Fruit fly (Drosophila melanogaster) whole organism, embryonic: ENCODE results near the gene CG7484.

Source experiments
- Abd-B ChIP-seq: fragments of 200-800 bp; sonication (Bioruptor generic); optimal IDR thresholded peaks from 2 replicates; lab custom pipeline; 2018; ENCODE audit warnings: missing biosample characterization, mild to moderate bottlenecking, missing genetic modification characterization, moderate library complexity
- Aef1 ChIP-seq: fragments of 200-800 bp; sonication (Bioruptor generic); IDR thresholded peaks from 3 replicates; pipeline ENCODE4 v1.3.6; 2022; ENCODE audit warnings: missing biosample characterization, missing genetic modification characterization
- Bteb2 ChIP-seq: fragments of 200-800 bp; sonication (Bioruptor generic); optimal IDR thresholded peaks from 2 replicates; lab custom pipeline; 2016; ENCODE audit warnings: missing biosample characterization, missing genetic modification characterization
- CG1024 ChIP-seq: fragments of 200-800 bp; sonication (Bioruptor generic); IDR thresholded peaks from 2 replicates; pipeline ENCODE4 v1.3.6; 2022; ENCODE audit warnings: missing biosample characterization, missing genetic modification characterization
- CG11456 ChIP-seq: fragments of 200-800 bp; sonication (Bioruptor generic); IDR thresholded peaks from 3 replicates; pipeline ENCODE4 v1.3.6; 2022; ENCODE audit warnings: missing biosample characterization, missing genetic modification characterization
- CG13624 ChIP-seq: fragments of 200-800 bp; sonication (Bioruptor generic); optimal IDR thresholded peaks from 2 replicates; lab custom pipeline; 2016; ENCODE audit warnings: missing biosample characterization, missing genetic modification characterization
- CG18599 ChIP-seq: fragments of 200-800 bp; sonication (Bioruptor generic); optimal IDR thresholded peaks from 3 replicates; lab custom pipeline; 2017; ENCODE audit warnings: missing biosample characterization, missing genetic modification characterization, mild to moderate bottlenecking, moderate library complexity, missing genetic modification reagents
- CG30020 ChIP-seq: fragments of 200-800 bp; optimal IDR thresholded peaks from 2 replicates; lab custom pipeline; 2019; ENCODE audit warnings: missing biosample characterization, mild to moderate bottlenecking, missing genetic modification characterization, moderate library complexity
- CG3163 ChIP-seq: fragments of 200-800 bp; sonication (Bioruptor generic); optimal IDR thresholded peaks from 3 replicates; lab custom pipeline; 2016; ENCODE audit warnings: missing biosample characterization, missing genetic modification characterization
- CG34422 ChIP-seq: fragments of 200-800 bp; sonication (Bioruptor generic); IDR thresholded peaks from 3 replicates; pipeline ENCODE4 v1.3.6; 2022; ENCODE audit warnings: missing biosample characterization, missing genetic modification characterization
- CG5180 ChIP-seq: fragments of 200-800 bp; sonication (Bioruptor generic); optimal IDR thresholded peaks from 3 replicates; lab custom pipeline; 2017; ENCODE audit warnings: missing biosample characterization, missing genetic modification characterization, mild to moderate bottlenecking, moderate library complexity, missing genetic modification reagents
- CG5245 ChIP-seq: fragments of 200-800 bp; sonication (Bioruptor generic); optimal IDR thresholded peaks from 3 replicates; lab custom pipeline; 2016; ENCODE audit warnings: missing biosample characterization, missing genetic modification characterization
- CG5953 ChIP-seq: fragments of 200-800 bp; sonication (Bioruptor generic); IDR thresholded peaks from 2 replicates; pipeline ENCODE4 v1.3.6; 2022; ENCODE audit warnings: missing biosample characterization, missing genetic modification characterization
- CG9727 ChIP-seq: fragments of 200-800 bp; sonication (Bioruptor generic); optimal IDR thresholded peaks from 3 replicates; lab custom pipeline; 2017; ENCODE audit warnings: missing biosample characterization, mild to moderate bottlenecking, missing genetic modification characterization
- CG9876 ChIP-seq: fragments of 200-800 bp; sonication (Bioruptor generic); optimal IDR thresholded peaks from 2 replicates; lab custom pipeline; 2016; ENCODE audit warnings: missing biosample characterization, missing genetic modification characterization
- CHES-1-like ChIP-seq: fragments of 200-800 bp; sonication (Bioruptor generic); optimal IDR thresholded peaks from 2 replicates; lab custom pipeline; 2016; ENCODE audit warnings: missing biosample characterization, missing genetic modification characterization
- Dad ChIP-seq: fragments of 200-800 bp; sonication (Bioruptor generic); optimal IDR thresholded peaks from 3 replicates; lab custom pipeline; 2016; ENCODE audit warnings: missing biosample characterization, missing genetic modification characterization
- Dek ChIP-seq: fragments of 200-800 bp; sonication (Bioruptor generic); optimal IDR thresholded peaks from 3 replicates; lab custom pipeline; 2019; ENCODE audit warnings: missing biosample characterization, mild to moderate bottlenecking, missing genetic modification characterization, moderate library complexity
- Dfd ChIP-seq, 2 experiments: fragments of >200 bp; optimal IDR thresholded peaks; 2 replicates each; lab custom pipeline; 2017; ENCODE audit warnings: missing biosample characterization in 2 of 2, missing genetic modification characterization in 2 of 2
- Dip3 ChIP-seq: fragments of 200-800 bp; sonication (Bioruptor generic); optimal IDR thresholded peaks from 3 replicates; lab custom pipeline; 2016; ENCODE audit warnings: missing biosample characterization, missing genetic modification characterization
- Doc2 ChIP-seq: fragments of 200-800 bp; sonication (Bioruptor generic); IDR thresholded peaks from 2 replicates; pipeline ENCODE4 v1.3.6; 2022; ENCODE audit warnings: missing biosample characterization, missing genetic modification characterization
- E2f2 ChIP-seq: fragments of 200-800 bp; sonication (Bioruptor generic); IDR thresholded peaks from 2 replicates; pipeline ENCODE4 v1.3.6; 2022; ENCODE audit warnings: missing biosample characterization, missing genetic modification characterization
- Elba2 ChIP-seq: fragments of 200-800 bp; sonication (Bioruptor generic); optimal IDR thresholded peaks from 3 replicates; lab custom pipeline; 2016; ENCODE audit warnings: missing biosample characterization, missing genetic modification characterization
- HHEX ChIP-seq: fragments of 200-800 bp; sonication (Bioruptor generic); optimal IDR thresholded peaks from 3 replicates; lab custom pipeline; 2017; ENCODE audit warnings: missing biosample characterization, mild to moderate bottlenecking, missing genetic modification characterization, missing genetic modification reagents
- Hand ChIP-seq: fragments of 200-800 bp; sonication (Bioruptor generic); optimal IDR thresholded peaks from 2 replicates; lab custom pipeline; 2017; ENCODE audit warnings: mild to moderate bottlenecking, missing biosample characterization, missing genetic modification reagents, missing genetic modification characterization
- Hr51 ChIP-seq, 2 experiments: fragments of 200-800 bp; sonication (Bioruptor generic); optimal IDR thresholded peaks; 2 replicates in 1 of 2; 3 replicates in 1 of 2; lab custom pipeline; 2016 to 2018; ENCODE audit warnings: missing biosample characterization in 2 of 2, missing genetic modification characterization in 2 of 2, mild to moderate bottlenecking in 1 of 2, moderate library complexity in 1 of 2
- Max ChIP-seq: fragments of 200-800 bp; sonication (Bioruptor generic); optimal IDR thresholded peaks from 2 replicates; lab custom pipeline; 2016; ENCODE audit warnings: missing biosample characterization, mild to moderate bottlenecking, missing genetic modification characterization
- NFAT ChIP-seq: fragments of 200-800 bp; sonication (Bioruptor generic); IDR thresholded peaks from 2 replicates; pipeline ENCODE4 v1.3.6; 2022; ENCODE audit warnings: missing biosample characterization, missing genetic modification characterization
- Pdp1 ChIP-seq, 2 experiments: fragments of 200-800 bp; sonication (Bioruptor generic); optimal IDR thresholded peaks; 3 replicates each; lab custom pipeline; 2016; ENCODE audit warnings: missing biosample characterization in 2 of 2, missing genetic modification characterization in 2 of 2, mild to moderate bottlenecking in 1 of 2, moderate library complexity in 1 of 2
- Rfx ChIP-seq: fragments of 200-800 bp; sonication (Bioruptor generic); IDR thresholded peaks from 2 replicates; pipeline ENCODE4 v1.3.6; 2022; ENCODE audit warnings: missing biosample characterization, missing genetic modification characterization
- Taf1 ChIP-seq: fragments of 200-800 bp; sonication (Bioruptor generic); IDR thresholded peaks from 2 replicates; pipeline ENCODE4 v1.3.6; 2022; ENCODE audit warnings: missing biosample characterization, missing genetic modification characterization
- Vsx1 ChIP-seq: fragments of 200-800 bp; sonication (Bioruptor generic); optimal IDR thresholded peaks from 2 replicates; lab custom pipeline; 2017; ENCODE audit warnings: missing biosample characterization, mild to moderate bottlenecking, missing genetic modification characterization, missing genetic modification reagents
- abd-A ChIP-seq: fragments of 200-800 bp; sonication (Bioruptor generic); optimal IDR thresholded peaks from 3 replicates; lab custom pipeline; 2019; ENCODE audit warnings: missing biosample characterization, mild to moderate bottlenecking, missing genetic modification characterization, moderate library complexity
- ash1 ChIP-seq: fragments of 200-800 bp; sonication (Bioruptor generic); optimal IDR thresholded peaks from 2 replicates; lab custom pipeline; 2018; ENCODE audit warnings: missing biosample characterization, mild to moderate bottlenecking, missing genetic modification characterization
- bab2 ChIP-seq: fragments of 200-800 bp; sonication (Bioruptor generic); optimal IDR thresholded peaks from 2 replicates; lab custom pipeline; 2016; ENCODE audit warnings: missing biosample characterization, missing genetic modification characterization
- chinmo ChIP-seq: fragments of 200-800 bp; sonication (Bioruptor generic); IDR thresholded peaks from 4 replicates; pipeline ENCODE4 v1.3.6; 2022; ENCODE audit warnings: missing biosample characterization, missing genetic modification characterization; ENCODE audit not compliant: partially characterized antibody
- cwo ChIP-seq: fragments of 200-800 bp; sonication (Bioruptor generic); optimal IDR thresholded peaks from 3 replicates; lab custom pipeline; 2017; ENCODE audit warnings: missing biosample characterization, missing genetic modification characterization, mild to moderate bottlenecking, moderate library complexity, missing genetic modification reagents
- eve ChIP-seq, 2 experiments: fragments of >200 bp; optimal IDR thresholded peaks; 2 replicates each; lab custom pipeline; 2017; ENCODE audit warnings: missing biosample characterization in 2 of 2, missing genetic modification characterization in 2 of 2
- gsb ChIP-seq: fragments of 200-800 bp; sonication (Bioruptor generic); IDR thresholded peaks from 2 replicates; pipeline ENCODE4 v1.3.6; 2022; ENCODE audit warnings: missing biosample characterization, missing genetic modification characterization
- hb ChIP-seq: fragments of 200-800 bp; sonication (Bioruptor generic); IDR thresholded peaks from 3 replicates; pipeline ENCODE4 v1.3.6; 2022; ENCODE audit warnings: missing biosample characterization, missing genetic modification characterization; ENCODE audit not compliant: partially characterized antibody
- jumu ChIP-seq: fragments of 200-800 bp; sonication (Bioruptor generic); optimal IDR thresholded peaks from 3 replicates; lab custom pipeline; 2016; ENCODE audit warnings: missing biosample characterization, missing genetic modification characterization
- luna ChIP-seq: fragments of 200-800 bp; sonication (Bioruptor generic); optimal IDR thresholded peaks from 2 replicates; lab custom pipeline; 2016; ENCODE audit warnings: missing biosample characterization, missing genetic modification characterization
- pho ChIP-seq: fragments of 200-800 bp; sonication (Bioruptor generic); optimal IDR thresholded peaks from 2 replicates; lab custom pipeline; 2016; ENCODE audit warnings: missing biosample characterization, missing genetic modification characterization
- sd ChIP-seq: fragments of 200-800 bp; sonication (Bioruptor generic); optimal IDR thresholded peaks from 3 replicates; lab custom pipeline; 2018; ENCODE audit warnings: missing biosample characterization, mild to moderate bottlenecking, missing genetic modification characterization, moderate library complexity
- tup ChIP-seq: fragments of 200-800 bp; sonication (Bioruptor generic); optimal IDR thresholded peaks from 2 replicates; lab custom pipeline; 2016; ENCODE audit warnings: missing biosample characterization, mild to moderate bottlenecking, missing genetic modification characterization, moderate library complexity
- tx ChIP-seq: fragments of 200-800 bp; sonication (Bioruptor generic); optimal IDR thresholded peaks from 2 replicates; lab custom pipeline; 2016; ENCODE audit warnings: missing biosample characterization, missing genetic modification characterization
- z ChIP-seq: fragments of 200-800 bp; sonication (Bioruptor generic); IDR thresholded peaks from 3 replicates; pipeline ENCODE4 v1.3.6; 2022; ENCODE audit warnings: missing biosample characterization, missing genetic modification characterization

The CG7484 gene

dm6 chr3L:17658423-17659267, 4.2 kb downstream of the CG7484 start (continued):
- TF ChIP-seq CG5953 (GFP tag; lab: Robert Waterston, UW), result peak; percentile 84
- TF ChIP-seq Rfx (GFP tag; lab: Robert Waterston, UW), result peak; percentile 98
- TF ChIP-seq CG34422 (GFP tag; lab: Robert Waterston, UW), result peak; percentile 91
- TF ChIP-seq jumu (GFP tag; lab: Kevin White, UChicago), result peak; percentile 86
- TF ChIP-seq Bteb2 (GFP tag; lab: Kevin White, UChicago), result peak; percentile 83
- TF ChIP-seq Vsx1, result peak; percentile 60
- peak; percentile 95 for TF ChIP-seq Taf1 (GFP tag; lab: Robert Waterston, UW)

- TF ChIP-seq CG13624 (GFP tag; lab: Kevin White, UChicago) (peak; percentile 81), z (GFP tag; lab: Robert Waterston, UW) (0 out of 3 replicates have a peak, but pooled peaks have one; percentile 26), hb (GFP tag; lab: Robert Waterston, UW) (no peak), Dfd (GFP tag; optimal IDR thresholded peaks at IDR 0.05; lab: Kevin White, UChicago) (no peak), sd (tag; lab: Kevin White, UChicago) (peak; percentile 55), CG1024 (GFP tag; lab: Robert Waterston, UW) (no peak), abd-A (tag; lab: Kevin White, UChicago) (peak; percentile 52), CG5180 (no peak), Elba2 (GFP tag; lab: Kevin White, UChicago) (no peak), eve (GFP tag; optimal IDR thresholded peaks at IDR 0.05; lab: Kevin White, UChicago) (peak in 1 of 2 experiments; percentile 29), Dek (tag; lab: Kevin White, UChicago) (peak; percentile 19), CHES-1-like (GFP tag; lab: Kevin White, UChicago) (peak; percentile 51), Aef1 (no peak), chinmo (GFP tag; lab: Robert Waterston, UW) (peak; percentile 78; the same call in 1 of the 4 replicates), CG11456 (GFP tag; lab: Robert Waterston, UW) (peak; percentile 64; the same call in 1 of the 3 replicates), CG30020 (no peak), pho (GFP tag; lab: Kevin White, UChicago) (peak; percentile 62), Max (GFP tag; lab: Kevin White, UChicago) (no peak), CG9727 (GFP tag; lab: Kevin White, UChicago) (no peak), tup (peak; percentile 45), tx (no peak), Hr51 (GFP tag; optimal IDR thresholded peaks at IDR 0.05; lab: Kevin White, UChicago) (peak in 1 of 2 experiments; percentile 45), ash1 (peak; percentile 77), E2f2 (GFP tag; lab: Robert Waterston, UW) (0 out of 2 replicates have a peak, but pooled peaks have one; percentile 14), CG5245 (GFP tag; lab: Kevin White, UChicago) (no peak), HHEX (peak; percentile 42), Hand (GFP tag; lab: Kevin White, UChicago) (peak; percentile 25), Pdp1 (GFP tag; optimal IDR thresholded peaks at IDR 0.05; lab: Kevin White, UChicago) (peak; percentile 13 to 21), bab2 (peak; percentile 47), gsb (GFP tag; lab: Robert Waterston, UW) (peak; percentile 52; the same call in 1 of the 2 replicates), CG3163 (GFP tag; lab: Kevin White, UChicago) (peak; percentile 30), NFAT (GFP tag; lab: Robert Waterston, UW) (peak; percentile 70), Abd-B (no peak), CG18599 (GFP tag; lab: Kevin White, UChicago) (peak; percentile 86), Dip3 (GFP tag; lab: Kevin White, UChicago) (peak; percentile 53), cwo (GFP tag; lab: Kevin White, UChicago) (peak; percentile 56), CG9876 (GFP tag; lab: Kevin White, UChicago) (peak; percentile 20), Dad (GFP tag; lab: Kevin White, UChicago) (no peak), Doc2 (GFP tag; lab: Robert Waterston, UW) (no peak), luna (GFP tag; lab: Kevin White, UChicago) (peak; percentile 33)
Measured at dm6 chr3L:17659268-17659589, 4.8 kb downstream of the CG7484 start.
